Worm (Caenorhabditis elegans) whole organism, young adult: Measurements from ENCODE around the gene F45E12.5.

Source experiments
- B0035.1 ChIP-seq: sonication (generic microtip); optimal IDR thresholded peaks from 2 replicates; lab custom pipeline; 2016; ENCODE audit warnings: missing genetic modification characterization, mild to moderate bottlenecking, missing compliant biosample characterization, missing genotype, missing genetic modification reagents
- C06A6.2 ChIP-seq: fragments of 200-800 bp; sonication (Bioruptor generic); conservative IDR thresholded peaks from 2 replicates; pipeline ENCODE4 v1.3.6; 2022; ENCODE audit warnings: missing genetic modification characterization, missing compliant biosample characterization
- F22D6.2 ChIP-seq: sonication (generic microtip); optimal IDR thresholded peaks from 2 replicates; lab custom pipeline; 2016; ENCODE audit warnings: mild to moderate bottlenecking, missing genetic modification characterization, missing compliant biosample characterization
- F33H1.4 ChIP-seq: fragments of 200-800 bp; sonication (Bioruptor generic); IDR thresholded peaks from 2 replicates; pipeline ENCODE4 v1.3.6; 2022; ENCODE audit warnings: missing genetic modification reagents, missing genetic modification characterization, missing compliant biosample characterization
- F37B4.10 ChIP-seq: fragments of 200-800 bp; sonication (Bioruptor generic); IDR thresholded peaks from 2 replicates; pipeline ENCODE4 v1.3.6; 2022; ENCODE audit warnings: missing genetic modification characterization, missing compliant biosample characterization
- K11D2.4 ChIP-seq: fragments of 200-800 bp; sonication (Bioruptor generic); IDR thresholded peaks from 2 replicates; pipeline ENCODE4 v1.3.6; 2022; ENCODE audit warnings: missing genetic modification reagents, missing genetic modification characterization, missing compliant biosample characterization
- T26A5.8 ChIP-seq: sonication (generic microtip); optimal IDR thresholded peaks from 2 replicates; lab custom pipeline; 2016; ENCODE audit warnings: missing genetic modification characterization, missing compliant biosample characterization
- Y79H2A.3 ChIP-seq: fragments of 200-800 bp; sonication (Bioruptor generic); conservative IDR thresholded peaks from 2 replicates; pipeline ENCODE4 v1.3.6; 2022; ENCODE audit warnings: missing genetic modification reagents, missing genetic modification characterization, missing compliant biosample characterization
- ZK185.1 ChIP-seq: sonication (generic microtip); optimal IDR thresholded peaks from 2 replicates; lab custom pipeline; 2016; ENCODE audit warnings: mild to moderate bottlenecking, missing genetic modification characterization, missing compliant biosample characterization; ENCODE audit not compliant: poor library complexity, severe bottlenecking
- akir-1 ChIP-seq: fragments of 200-800 bp; sonication (Bioruptor generic); optimal IDR thresholded peaks from 2 replicates; lab custom pipeline; 2018; ENCODE audit warnings: mild to moderate bottlenecking, missing genetic modification characterization, moderate library complexity, missing compliant biosample characterization
- aptf-2 ChIP-seq: fragments of 200-800 bp; sonication (Bioruptor generic); conservative IDR thresholded peaks from 2 replicates; pipeline ENCODE4 v1.3.6; 2022; ENCODE audit warnings: missing genetic modification reagents, missing genetic modification characterization, missing compliant biosample characterization
- aptf-3 ChIP-seq: fragments of 200-800 bp; sonication (Bioruptor generic); IDR thresholded peaks from 2 replicates; pipeline ENCODE4 v1.3.6; 2022; ENCODE audit warnings: missing genetic modification characterization, missing compliant biosample characterization
- attf-3 ChIP-seq: fragments of 200-800 bp; sonication (Bioruptor generic); conservative IDR thresholded peaks from 2 replicates; pipeline ENCODE4 v1.3.6; 2022; ENCODE audit warnings: missing genetic modification reagents, missing genetic modification characterization, missing compliant biosample characterization
- attf-6 ChIP-seq: fragments of 200-800 bp; sonication (Bioruptor generic); IDR thresholded peaks from 2 replicates; pipeline ENCODE4 v1.3.6; 2022; ENCODE audit warnings: missing genetic modification reagents, missing genetic modification characterization, missing compliant biosample characterization
- bed-1 ChIP-seq: fragments of 200-800 bp; sonication (Bioruptor generic); IDR thresholded peaks from 2 replicates; pipeline ENCODE4 v1.3.6; 2022; ENCODE audit warnings: missing genetic modification reagents, missing genetic modification characterization, missing compliant biosample characterization
- ccch-3 ChIP-seq: fragments of 200-800 bp; sonication (Bioruptor generic); optimal IDR thresholded peaks from 2 replicates; lab custom pipeline; 2018; ENCODE audit warnings: mild to moderate bottlenecking, missing genetic modification characterization, missing compliant biosample characterization
- cebp-2 ChIP-seq: fragments of 200-800 bp; sonication (Bioruptor generic); IDR thresholded peaks from 2 replicates; pipeline ENCODE4 v1.3.6; 2022; ENCODE audit warnings: missing genetic modification characterization, missing compliant biosample characterization
- ceh-100 ChIP-seq: fragments of 200-800 bp; sonication (Bioruptor generic); IDR thresholded peaks from 2 replicates; pipeline ENCODE4 v1.3.6; 2022; ENCODE audit warnings: missing genetic modification reagents, missing genetic modification characterization, missing compliant biosample characterization
- ceh-27 ChIP-seq: fragments of 200-800 bp; sonication (Bioruptor generic); optimal IDR thresholded peaks from 2 replicates; lab custom pipeline; 2018; ENCODE audit warnings: mild to moderate bottlenecking, missing genetic modification characterization, moderate library complexity, missing compliant biosample characterization
- die-1 ChIP-seq: sonication (generic microtip); optimal IDR thresholded peaks from 2 replicates; lab custom pipeline; 2016; ENCODE audit warnings: missing genotype, mild to moderate bottlenecking, missing genetic modification characterization, missing compliant biosample characterization
- efl-1 ChIP-seq: fragments of 150-350 bp; optimal IDR thresholded peaks from 2 replicates; lab custom pipeline; 2014; ENCODE audit warnings: missing biosample characterization, missing genetic modification reagents, missing genetic modification characterization
- egrh-3 ChIP-seq: fragments of 200-800 bp; sonication (Bioruptor generic); IDR thresholded peaks from 2 replicates; pipeline ENCODE4 v1.3.6; 2022; ENCODE audit warnings: missing genetic modification reagents, missing genetic modification characterization, missing compliant biosample characterization
- ekl-4 ChIP-seq: fragments of 200-800 bp; sonication (Bioruptor generic); IDR thresholded peaks from 2 replicates; pipeline ENCODE4 v1.3.6; 2022; ENCODE audit warnings: missing genetic modification reagents, missing genetic modification characterization, missing compliant biosample characterization
- hlh-26 ChIP-seq: fragments of 200-800 bp; sonication (Bioruptor generic); conservative IDR thresholded peaks from 2 replicates; pipeline ENCODE4 v1.3.6; 2022; ENCODE audit warnings: missing genetic modification reagents, missing genetic modification characterization, missing compliant biosample characterization
- hsf-1 ChIP-seq: fragments of 200-800 bp; sonication (Bioruptor generic); IDR thresholded peaks from 2 replicates; pipeline ENCODE4 v1.3.6; 2022; ENCODE audit warnings: missing genetic modification reagents, missing genetic modification characterization, missing compliant biosample characterization
- let-607 ChIP-seq, 2 experiments: fragments of 200-800 bp in 1 of 2; sonication (Bioruptor generic) in 1 of 2; sonication (generic microtip) in 1 of 2; optimal IDR thresholded peaks; 2 replicates each; lab custom pipeline; 2016 to 2018; ENCODE audit warnings: mild to moderate bottlenecking in 2 of 2, missing compliant biosample characterization in 2 of 2, missing genetic modification characterization in 2 of 2, moderate library complexity in 2 of 2, missing genotype in 1 of 2
- lin-35 ChIP-seq, 3 experiments: fragments of 150-350 bp in 2 of 3; sonication (generic microtip) in 1 of 3; optimal IDR thresholded peaks; 2 replicates each; lab custom pipeline; 2014 to 2018; ENCODE audit warnings: missing biosample characterization in 3 of 3, missing genetic modification characterization in 3 of 3, missing genetic modification reagents in 3 of 3
- madf-3 ChIP-seq: fragments of 200-800 bp; sonication (Bioruptor generic); IDR thresholded peaks from 2 replicates; pipeline ENCODE4 v1.3.6; 2022; ENCODE audit warnings: missing genetic modification reagents, missing genetic modification characterization, missing compliant biosample characterization
- nfya-2 ChIP-seq: fragments of 200-800 bp; sonication (Bioruptor generic); IDR thresholded peaks from 2 replicates; pipeline ENCODE4 v1.3.6; 2022; ENCODE audit warnings: missing genetic modification reagents, missing genetic modification characterization, missing compliant biosample characterization
- pha-4 ChIP-seq: fragments of 150-350 bp; sonication (generic microtip); optimal IDR thresholded peaks from 2 replicates; lab custom pipeline; 2014; ENCODE audit warnings: missing biosample characterization, missing genetic modification reagents, missing genetic modification characterization
- sea-2 ChIP-seq: fragments of 200-800 bp; sonication (Bioruptor generic); IDR thresholded peaks from 2 replicates; pipeline ENCODE4 v1.3.6; 2022; ENCODE audit warnings: missing genetic modification characterization, missing compliant biosample characterization
- snpc-1.1 ChIP-seq: sonication (generic microtip); optimal IDR thresholded peaks from 2 replicates; lab custom pipeline; 2017; ENCODE audit warnings: missing genetic modification characterization, mild to moderate bottlenecking, missing compliant biosample characterization, antibody characterized with exemption, moderate library complexity, missing genotype, missing genetic modification reagents; ENCODE audit not compliant: insufficient read depth
- zim-3 ChIP-seq: sonication (generic microtip); optimal IDR thresholded peaks from 2 replicates; lab custom pipeline; 2017; ENCODE audit warnings: mild to moderate bottlenecking, missing genetic modification characterization, moderate library complexity, missing compliant biosample characterization
- ztf-25 ChIP-seq: fragments of 200-800 bp; sonication (Bioruptor generic); IDR thresholded peaks from 2 replicates; pipeline ENCODE4 v1.3.6; 2022; ENCODE audit warnings: missing genetic modification reagents, missing genetic modification characterization, missing compliant biosample characterization
- ztf-28 ChIP-seq: fragments of 200-800 bp; sonication (Bioruptor generic); IDR thresholded peaks from 2 replicates; pipeline ENCODE4 v1.3.6; 2022; ENCODE audit warnings: missing genetic modification reagents, missing genetic modification characterization, missing compliant biosample characterization

The F45E12.5 gene

ce11 chrII:7353027-7353426 is 43.1 kb upstream of the F45E12.5 start (continued):
- TF ChIP-seq K11D2.4 (GFP tag; lab: Robert Waterston, UW) = no peak
- no peak for TF ChIP-seq aptf-3 (GFP tag; lab: Robert Waterston, UW)
- TF ChIP-seq hlh-26 (GFP tag; lab: Robert Waterston, UW) = no peak
- no peak for TF ChIP-seq ceh-27 (GFP tag; lab: Kevin White, UChicago)
- TF ChIP-seq, all 124 proteins: peak for 25

ce11 chrII:7352507-7352906 is 42.6 kb upstream of the F45E12.5 start, which contains the start of gene hsp-4:
TSS of gene hsp-4 (minus strand) at chrII:7352645.
- TF ChIP-seq T26A5.8 (tag; lab: Kevin White, UChicago) (no peak), aptf-2 (GFP tag; lab: Robert Waterston, UW) (0 out of 2 replicates have a peak, but pooled peaks have one; percentile 9), lin-35 (GFP tag; optimal IDR thresholded peaks at IDR 0.05; lab: Kevin White, UChicago) (no peak), snpc-1.1 (no peak), ccch-3 (GFP tag; lab: Kevin White, UChicago) (no peak), let-607 (tag; optimal IDR thresholded peaks at IDR 0.05; lab: Kevin White, UChicago) (peak in 1 of 2 experiments; percentile 70), bed-1 (GFP tag; lab: Robert Waterston, UW) (no peak), pha-4 (no peak), C06A6.2 (GFP tag; lab: Robert Waterston, UW) (no peak), madf-3 (GFP tag; lab: Robert Waterston, UW) (no peak), hsf-1 (GFP tag; lab: Robert Waterston, UW) (peak; percentile 54; the same call in 1 of the 2 replicates), akir-1 (no peak), egrh-3 (GFP tag; lab: Robert Waterston, UW) (no peak), cebp-2 (GFP tag; lab: Robert Waterston, UW) (no peak), zim-3 (tag; lab: Kevin White, UChicago) (no peak), efl-1 (GFP tag; lab: Kevin White, UChicago) (no peak), attf-3 (GFP tag; lab: Robert Waterston, UW) (no peak)
- TF ChIP-seq, all 124 proteins: peak for 3

- TF ChIP-seq sea-2 (GFP tag; lab: Robert Waterston, UW) (no peak), Y79H2A.3 (GFP tag; lab: Robert Waterston, UW) (no peak), egrh-3 (GFP tag; lab: Robert Waterston, UW) (no peak), F22D6.2 (no peak), ekl-4 (GFP tag; lab: Robert Waterston, UW) (no peak), F33H1.4 (GFP tag; lab: Robert Waterston, UW) (no peak), ceh-100 (GFP tag; lab: Robert Waterston, UW) (no peak), attf-6 (GFP tag; lab: Robert Waterston, UW) (no peak), nfya-2 (no peak), bed-1 (GFP tag; lab: Robert Waterston, UW) (no peak), ztf-28 (GFP tag; lab: Robert Waterston, UW) (no peak), madf-3 (GFP tag; lab: Robert Waterston, UW) (no peak), ZK185.1 (tag; lab: Kevin White, UChicago) (no peak), C06A6.2 (GFP tag; lab: Robert Waterston, UW) (no peak), ztf-25 (GFP tag; lab: Robert Waterston, UW) (no peak), cebp-2 (GFP tag; lab: Robert Waterston, UW) (no peak), B0035.1 (tag; lab: Kevin White, UChicago) (no peak), F37B4.10 (GFP tag; lab: Robert Waterston, UW) (no peak), die-1 (tag; lab: Kevin White, UChicago) (no peak)
- TF ChIP-seq, all 124 proteins: peak for 0
These were observed 38.1 kb upstream of the F45E12.5 start for ce11 chrII:7348063-7348462.
